Worm (Caenorhabditis elegans) whole organism, L4/young adult: ENCODE data around the gene sru-16.
"Not testable (repeated sequence)": the region's sequence is repeated elsewhere in the genome, so short reads cannot be mapped to it uniquely, and the experiment has no call there.

Source experiments
- dao-5 ChIP-seq: sonication (generic microtip); optimal IDR thresholded peaks from 2 replicates; lab custom pipeline; 2016; ENCODE audit warnings: missing genotype, missing genetic modification characterization, moderate library complexity, missing compliant biosample characterization
- him-1 ChIP-seq: sonication (generic microtip); optimal IDR thresholded peaks from 2 replicates; lab custom pipeline; 2016; ENCODE audit warnings: missing genotype, missing genetic modification reagents, missing genetic modification characterization, missing compliant biosample characterization

DNA sequence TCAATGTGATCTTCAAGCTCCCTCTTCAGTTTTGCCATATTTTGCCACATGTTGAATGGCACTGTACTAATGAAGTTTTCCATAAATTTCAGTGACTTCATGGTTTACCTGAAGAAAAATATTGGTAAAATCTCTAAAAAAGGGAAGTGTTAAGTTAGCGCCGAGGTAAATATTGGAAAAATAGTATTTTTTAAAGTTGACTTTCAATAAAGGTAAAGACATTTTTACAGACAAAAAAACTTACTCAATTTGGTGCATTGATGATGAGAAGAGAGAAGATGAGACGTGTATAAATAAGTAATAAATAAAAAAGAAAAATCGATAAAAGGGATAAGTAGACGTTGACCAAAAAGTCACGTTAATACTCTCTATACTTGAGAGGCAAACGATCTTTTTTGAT, 18.8 kb downstream of the sru-16 start, which contains the start of gene Y45F10B.9:
- TF ChIP-seq him-1 (tag; lab: Kevin White, UChicago); dao-5: not testable (repeated sequence)
